Worm (Caenorhabditis elegans) whole organism, mixed stage, embryonic: ENCODE data around the gene srbc-36.

ENCODE experiments used
- blmp-1 ChIP-seq: fragments of 150-350 bp; optimal IDR thresholded peaks from 2 replicates; lab custom pipeline; 2014; ENCODE audit warnings: missing biosample characterization, missing genetic modification characterization
- ceh-43 ChIP-seq: fragments of 200-800 bp; sonication (Bioruptor generic); optimal IDR thresholded peaks from 2 replicates; lab custom pipeline; 2018; ENCODE audit warnings: mild to moderate bottlenecking, missing genetic modification characterization, moderate library complexity, missing compliant biosample characterization
- drap-1 ChIP-seq: fragments of 200-800 bp; sonication (Bioruptor generic); optimal IDR thresholded peaks from 3 replicates; lab custom pipeline; 2018; ENCODE audit warnings: mild to moderate bottlenecking, missing genetic modification characterization, missing compliant biosample characterization
- elt-1 ChIP-seq: sonication (generic microtip); optimal IDR thresholded peaks from 2 replicates; lab custom pipeline; 2017; ENCODE audit warnings: missing genetic modification characterization, mild to moderate bottlenecking, missing compliant biosample characterization, antibody characterized with exemption, moderate library complexity, borderline replicate concordance; ENCODE audit not compliant: insufficient read depth
- hlh-1 ChIP-seq: fragments of 150-350 bp; optimal IDR thresholded peaks from 2 replicates; lab custom pipeline; 2014; ENCODE audit warnings: missing biosample characterization, missing genetic modification reagents, missing genetic modification characterization
- lsy-2 ChIP-seq: fragments of 150-350 bp; optimal IDR thresholded peaks from 2 replicates; lab custom pipeline; 2014; ENCODE audit warnings: missing biosample characterization, missing genetic modification characterization
- nhr-237 ChIP-seq: fragments of 150-350 bp; optimal IDR thresholded peaks from 2 replicates; lab custom pipeline; 2014; ENCODE audit warnings: missing biosample characterization, missing genetic modification characterization
- nhr-28 ChIP-seq: fragments of 150-350 bp; optimal IDR thresholded peaks from 2 replicates; lab custom pipeline; 2014; ENCODE audit warnings: missing biosample characterization, missing genetic modification characterization
- unc-39 ChIP-seq: fragments of 150-350 bp; optimal IDR thresholded peaks from 2 replicates; lab custom pipeline; 2014; ENCODE audit warnings: missing biosample characterization, missing genetic modification characterization
- unc-62 ChIP-seq: fragments of 150-350 bp; optimal IDR thresholded peaks from 2 replicates; lab custom pipeline; 2014; ENCODE audit warnings: missing biosample characterization, missing genetic modification reagents, missing genetic modification characterization

ce11 chrV:3482550-3483002 lies 7.8 kb downstream of the srbc-36 start, which contains the start of gene lys-7:
- TF ChIP-seq lsy-2 (tag; lab: Kevin White, UChicago) (no peak), blmp-1 (no peak), drap-1 (GFP tag; lab: Kevin White, UChicago) (no peak), nhr-237 (tag; lab: Kevin White, UChicago) (no peak), unc-62 (no peak), elt-1 (tag; lab: Kevin White, UChicago) (no peak), hlh-1 (tag; lab: Kevin White, UChicago) (no peak), unc-39 (tag; lab: Kevin White, UChicago) (no peak), ceh-43 (no peak), nhr-28 (tag; lab: Kevin White, UChicago) (no peak)
